Fruit fly (Drosophila melanogaster): ENCODE data around the gene Galphaf.
A peak's percentile ranks its signal among the peaks of the same experiment; 100 is the strongest.

Gene Galphaf

DNA sequence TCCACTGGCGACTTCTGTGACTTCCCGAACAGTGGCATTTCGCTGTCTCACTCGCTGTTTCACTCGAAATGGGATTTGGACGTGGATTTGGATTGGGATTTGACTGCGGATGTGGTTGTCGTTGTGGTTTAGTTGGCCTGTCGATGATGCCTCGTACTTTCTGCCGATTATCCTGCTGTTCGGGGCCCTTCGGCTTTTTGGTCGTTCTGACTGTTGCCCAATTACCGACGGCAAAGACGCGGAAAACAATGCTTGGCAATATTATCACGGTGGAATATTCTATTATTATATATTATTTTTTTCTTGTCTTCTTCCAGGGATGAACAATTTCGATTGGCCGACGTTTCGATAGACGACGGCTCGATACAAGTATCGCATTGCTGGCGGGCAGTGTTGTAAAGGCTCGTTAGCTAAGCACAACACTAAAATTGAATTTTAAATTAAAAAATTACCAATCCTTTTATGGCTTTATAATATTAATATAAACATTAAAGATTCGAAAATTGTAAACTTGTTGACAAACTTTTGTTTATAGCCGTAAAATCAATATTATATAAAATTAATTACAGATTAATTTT is 52.5 kb downstream of the Galphaf start, which contains the start of gene Mo25 (continued):
- TF ChIP-seq bsh (GFP tag; optimal IDR thresholded peaks at IDR 0.05) (peak in 1 of 2 experiments; percentile 18), CG11504 (tag; optimal IDR thresholded peaks at IDR 0.05) (no peak), CG4404 (GFP tag; IDR thresholded peaks at IDR 0.05) (no peak), Dp (GFP tag; optimal IDR thresholded peaks at IDR 0.05) (peak; percentile 83), HmgZ (tag; optimal IDR thresholded peaks at IDR 0.05) (peak; percentile 73), ems (GFP tag; optimal IDR thresholded peaks at IDR 0.05) (peak; percentile 47), CG4707 (GFP tag; optimal IDR thresholded peaks at IDR 0.05) (no peak), Ets65A (GFP tag) (peak; percentile 11), sug (tag; optimal IDR thresholded peaks at IDR 0.05) (peak; percentile 52), GATAe (GFP tag; conservative IDR thresholded peaks at IDR 0.05) (no peak), CTCF (GFP tag; optimal IDR thresholded peaks at IDR 0.05) (no peak), Trl (optimal IDR thresholded peaks at IDR 0.05) (no peak), Trl (GFP tag; optimal IDR thresholded peaks at IDR 0.05) (no peak), Pdp1 (GFP tag; optimal IDR thresholded peaks at IDR 0.05) (peak in 1 of 2 experiments; percentile 41), Sry-δ (GFP tag; optimal IDR thresholded peaks at IDR 0.05) (peak; percentile 59), CG3281 (GFP tag; optimal IDR thresholded peaks at IDR 0.05) (peak; percentile 11), CG3163 (GFP tag; optimal IDR thresholded peaks at IDR 0.05) (no peak), CG3847 (GFP tag; IDR thresholded peaks at IDR 0.05) (peak; percentile 71), zen (tag; optimal IDR thresholded peaks at IDR 0.05) (peak; percentile 41), CG13775 (GFP tag; optimal IDR thresholded peaks at IDR 0.05) (peak; percentile 35), CG30020 (tag; optimal IDR thresholded peaks at IDR 0.05) (peak; percentile 52), CG2116 (GFP tag; optimal IDR thresholded peaks at IDR 0.05) (peak; percentile 84), CG8388 (GFP tag; optimal IDR thresholded peaks at IDR 0.05) (peak; percentile 11), Hsf (GFP tag; optimal IDR thresholded peaks at IDR 0.05) (no peak), CG12391 (tag; optimal IDR thresholded peaks at IDR 0.05) (peak; percentile 69), CG9437 (GFP tag; optimal IDR thresholded peaks at IDR 0.05) (peak; percentile 6), CG14050 (GFP tag; IDR thresholded peaks at IDR 0.05) (no peak), Spps (tag; optimal IDR thresholded peaks at IDR 0.05) (no peak), Oli (tag; optimal IDR thresholded peaks at IDR 0.05) (no peak), unc-4 (GFP tag; IDR thresholded peaks at IDR 0.05; ENCODE audit: partially characterized antibody) (peak; percentile 81), CG17912 (GFP tag; optimal IDR thresholded peaks at IDR 0.05) (peak; percentile 36), CG18476 (GFP tag; optimal IDR thresholded peaks at IDR 0.05) (peak; percentile 32), CG10431 (GFP tag; optimal IDR thresholded peaks at IDR 0.05) (peak; percentile 26), ap (GFP tag; IDR thresholded peaks at IDR 0.05) (0 out of 2 replicates have a peak, but pooled peaks have one; percentile 2), CG6254 (GFP tag; optimal IDR thresholded peaks at IDR 0.05) (peak; percentile 17), CG15601 (tag; optimal IDR thresholded peaks at IDR 0.05) (peak; percentile 60), Kr (GFP tag; optimal IDR thresholded peaks at IDR 0.05) (no peak), btn (GFP tag; optimal IDR thresholded peaks at IDR 0.05) (no peak), CG12299 (tag; optimal IDR thresholded peaks at IDR 0.05) (peak; percentile 11), al (GFP tag; IDR thresholded peaks at IDR 0.05) (no peak), CG31224 (GFP tag; IDR thresholded peaks at IDR 0.05) (0 out of 2 replicates have a peak, but pooled peaks have one; percentile 17), aop (GFP tag; IDR thresholded peaks at IDR 0.05) (no peak), CG4617 (GFP tag; optimal IDR thresholded peaks at IDR 0.05; ENCODE audit: borderline replicate concordance) (peak; percentile 75), CG17328 (GFP tag; IDR thresholded peaks at IDR 0.05) (no peak), rib (GFP tag; IDR thresholded peaks at IDR 0.05) (no peak), fd3F (GFP tag; optimal IDR thresholded peaks at IDR 0.05) (peak; percentile 28), Optix (GFP tag; IDR thresholded peaks at IDR 0.05) (no peak), CG18599 (GFP tag; optimal IDR thresholded peaks at IDR 0.05) (peak; percentile 11), Nf-YC (tag; optimal IDR thresholded peaks at IDR 0.05) (peak; percentile 59), CG2712 (tag; optimal IDR thresholded peaks at IDR 0.05) (peak; percentile 65), CG17385 (GFP tag; optimal IDR thresholded peaks at IDR 0.05) (peak; percentile 44)

Measured in whole organism, embryonic.